Worm (Caenorhabditis elegans) whole organism, dauer: ENCODE data around the gene str-33.

ENCODE experiments used
- unc-62 ChIP-seq: sonication (generic microtip); optimal IDR thresholded peaks from 2 replicates; lab custom pipeline; 2017; ENCODE audit warnings: missing biosample characterization, missing genetic modification reagents, missing genetic modification characterization

Gene str-33

DNA sequence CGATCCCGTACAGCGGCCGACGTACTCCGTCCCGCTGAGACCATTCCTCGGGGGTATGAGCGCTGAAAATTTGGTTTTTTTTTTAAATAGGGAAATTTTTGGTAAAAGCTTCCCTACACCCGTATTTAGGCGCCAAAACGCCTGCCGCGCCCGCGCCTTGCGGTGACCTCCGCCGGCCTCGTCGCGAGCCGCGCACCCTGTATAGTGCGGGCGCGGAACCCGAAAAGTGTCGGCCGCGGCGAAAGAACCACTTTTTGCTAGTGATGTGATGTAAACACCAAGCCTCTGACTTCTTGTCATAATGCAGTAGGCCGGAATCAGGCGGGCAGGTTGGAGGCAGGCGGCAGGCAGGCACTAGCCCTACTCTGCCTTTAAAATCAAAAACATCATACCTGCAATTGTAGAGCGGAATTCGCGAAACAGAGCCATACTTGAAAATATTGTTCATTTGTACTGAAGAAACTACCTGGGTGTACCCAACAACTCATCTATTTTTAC, 9.6 kb upstream of the str-33 start, which contains the start of gene srt-29:
srt-29 (minus strand) TSS at position 448 of the 498 bp plus-strand sequence.
- TF ChIP-seq unc-62 (GFP tag; lab: Kevin White, UChicago) = no peak

DNA sequence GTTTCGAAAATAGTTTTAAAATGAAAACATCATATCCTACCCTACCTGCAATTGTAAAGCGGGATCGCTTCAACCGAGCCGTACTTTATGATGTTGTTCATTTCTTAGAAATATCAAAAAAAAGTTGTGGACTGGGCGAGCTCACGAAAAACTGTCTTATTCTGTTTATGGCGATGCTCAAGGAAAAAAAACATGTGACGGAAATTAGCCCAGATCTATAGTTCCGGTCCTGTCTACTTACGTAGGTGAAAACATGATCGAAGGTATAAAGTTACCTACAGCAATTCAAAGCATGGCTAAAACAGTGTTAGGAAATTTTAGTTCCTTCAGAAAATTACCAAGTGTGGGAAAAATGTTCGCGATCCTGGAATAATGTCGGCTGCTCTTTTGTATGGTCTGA, 7.6 kb upstream of the str-33 start, which contains the start of gene srt-27:
srt-27 (minus strand) TSS at position 101 of the 400 bp plus-strand sequence.
- TF ChIP-seq unc-62 (GFP tag; lab: Kevin White, UChicago) = no peak

DNA sequence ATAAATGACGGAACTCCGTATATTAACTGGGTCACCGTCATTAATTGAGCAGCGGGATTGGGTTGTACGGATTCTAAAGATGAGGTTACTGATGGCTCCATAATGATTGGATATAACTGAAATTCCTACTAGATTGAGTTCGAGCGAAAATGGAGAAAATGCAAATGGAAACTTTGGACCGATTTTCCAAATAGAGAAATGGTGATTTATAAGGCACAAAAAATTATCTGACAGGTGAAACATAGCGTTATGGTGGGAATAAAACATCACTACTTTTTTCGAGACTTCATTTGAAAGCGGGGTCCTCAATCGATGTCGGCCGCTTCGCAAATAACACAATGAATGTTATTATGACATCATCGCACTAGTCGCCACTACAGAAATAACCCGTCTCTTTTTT, 5.8 kb upstream of the str-33 start, which contains the start of gene srg-60:
srg-60 (minus strand) TSS at position 101 of the 400 bp plus-strand sequence.
- TF ChIP-seq unc-62 (GFP tag; lab: Kevin White, UChicago) = no peak

DNA sequence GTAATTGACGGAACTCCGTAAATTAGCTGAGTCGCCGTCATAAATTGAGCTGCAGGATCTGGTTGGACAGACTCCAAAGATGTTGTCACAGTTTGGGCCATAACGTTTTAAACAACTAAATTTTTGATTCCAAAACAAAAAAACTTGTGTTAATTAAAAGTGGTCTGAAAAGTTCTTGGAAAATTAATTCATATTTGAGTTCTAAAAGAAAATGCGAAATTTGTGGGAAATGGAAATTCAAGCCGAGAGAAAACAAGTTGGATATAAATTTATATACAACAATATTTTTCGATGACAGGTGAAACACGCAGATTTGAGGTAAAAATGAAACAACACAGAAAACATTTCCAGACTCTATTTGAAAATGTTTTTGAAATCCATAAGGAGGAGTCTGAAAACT, 3.1 kb upstream of the str-33 start, which contains the start of gene srg-59:
srg-59 (minus strand) TSS at position 101 of the 400 bp plus-strand sequence.
- TF ChIP-seq unc-62 (GFP tag; lab: Kevin White, UChicago) = no peak

DNA sequence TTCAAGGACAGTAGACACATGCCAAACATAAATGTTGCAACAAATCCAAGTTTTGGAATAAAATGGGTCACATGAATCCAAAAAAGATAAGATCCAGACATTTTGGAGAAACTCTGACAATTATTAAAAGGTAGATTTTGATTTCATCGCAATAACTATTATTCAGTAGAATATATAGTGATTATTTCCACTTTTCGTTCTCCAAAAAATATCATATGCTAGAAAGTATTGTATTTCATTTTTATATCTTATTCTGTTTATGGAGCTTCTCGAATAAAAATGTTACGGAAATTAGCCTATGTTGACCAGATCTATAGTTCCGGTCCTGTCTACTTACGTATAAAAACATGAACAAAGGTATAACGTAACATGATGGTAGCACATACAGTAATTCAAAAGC, 1.2 kb upstream of the str-33 start, which contains the start of gene str-13:
str-13 (minus strand) TSS at position 101 of the 400 bp plus-strand sequence.
- TF ChIP-seq unc-62 (GFP tag; lab: Kevin White, UChicago) = no peak

DNA sequence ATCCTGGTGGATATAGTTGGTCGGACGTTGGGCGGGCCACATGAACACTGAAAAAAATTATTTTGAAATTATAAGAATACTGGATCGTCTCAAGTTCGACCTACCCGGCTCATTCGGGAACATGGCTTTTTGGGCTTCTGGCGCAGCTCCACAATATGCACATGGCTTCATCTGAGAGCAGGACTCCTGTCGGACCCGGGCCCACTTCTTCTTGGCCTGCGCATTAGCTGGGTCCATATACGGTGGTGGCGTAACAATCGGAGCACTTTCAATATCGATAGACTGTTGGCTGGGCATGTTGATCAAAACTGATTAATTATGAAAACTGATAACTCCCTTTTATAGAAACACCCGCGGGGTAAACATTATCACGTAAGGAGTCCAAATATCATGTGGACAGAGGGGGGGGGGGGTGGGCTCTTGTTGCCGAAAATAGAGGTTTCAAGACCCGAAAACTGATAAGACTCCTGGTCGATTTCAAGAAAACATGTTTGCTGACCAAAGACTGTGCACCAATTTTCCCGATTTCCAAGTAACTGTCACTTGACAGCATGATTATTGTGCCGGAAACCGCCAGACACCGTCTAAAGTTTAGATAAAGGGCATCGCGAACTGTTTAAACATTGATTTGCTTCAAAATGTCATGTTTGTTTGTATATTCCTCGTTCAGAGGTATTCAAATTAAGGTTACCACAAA, 2.6 kb downstream of the str-33 start, which contains the start of gene dod-3:
dod-3 (minus strand) TSS at position 315 of the 697 bp plus-strand sequence.
- no peak for TF ChIP-seq unc-62 (GFP tag; lab: Kevin White, UChicago)

DNA sequence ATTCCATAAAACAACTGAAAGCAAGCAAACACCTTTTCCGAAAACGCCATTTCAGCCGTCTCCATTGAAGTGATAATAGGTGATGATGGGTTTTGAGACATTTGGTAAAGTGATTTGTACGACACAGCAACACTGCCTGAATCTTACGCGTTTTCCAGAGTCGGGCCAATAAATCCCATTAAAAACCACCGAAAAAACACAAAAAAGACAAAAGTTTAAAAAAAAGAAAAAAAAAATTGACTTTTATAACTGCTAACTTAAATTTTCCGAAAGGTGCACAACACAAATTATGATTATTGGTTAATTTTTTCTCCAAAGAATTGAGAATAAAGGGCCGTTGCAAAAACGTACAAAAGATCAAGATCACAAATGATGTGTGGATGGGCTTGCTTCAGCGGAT, 6.0 kb downstream of the str-33 start, which contains the start of gene srg-57:
srg-57 (minus strand) TSS at position 101 of the 400 bp plus-strand sequence.
- TF ChIP-seq unc-62 (GFP tag; lab: Kevin White, UChicago) = no peak

DNA sequence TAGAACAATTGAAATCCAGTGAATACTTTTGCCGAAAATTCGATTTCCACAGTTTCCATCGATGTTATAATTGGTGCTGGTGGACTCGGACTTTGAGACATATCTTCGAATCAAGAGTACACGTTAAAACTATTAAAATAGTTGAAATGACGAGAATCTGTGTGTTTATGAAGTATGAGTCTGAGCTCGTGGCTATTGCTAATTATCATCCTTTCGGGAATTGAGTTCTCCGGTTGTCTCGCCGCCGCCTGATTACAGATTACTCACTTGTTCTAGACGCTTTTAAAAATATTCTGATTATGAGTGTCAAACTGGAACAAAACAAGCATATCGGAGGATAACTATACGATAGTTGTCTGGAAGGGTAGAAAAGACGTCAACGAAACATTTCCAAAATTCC, 9.8 kb downstream of the str-33 start, which contains the start of gene srg-56:
srg-56 (minus strand) TSS at position 101 of the 400 bp plus-strand sequence.
- no peak for TF ChIP-seq unc-62 (GFP tag; lab: Kevin White, UChicago)

DNA sequence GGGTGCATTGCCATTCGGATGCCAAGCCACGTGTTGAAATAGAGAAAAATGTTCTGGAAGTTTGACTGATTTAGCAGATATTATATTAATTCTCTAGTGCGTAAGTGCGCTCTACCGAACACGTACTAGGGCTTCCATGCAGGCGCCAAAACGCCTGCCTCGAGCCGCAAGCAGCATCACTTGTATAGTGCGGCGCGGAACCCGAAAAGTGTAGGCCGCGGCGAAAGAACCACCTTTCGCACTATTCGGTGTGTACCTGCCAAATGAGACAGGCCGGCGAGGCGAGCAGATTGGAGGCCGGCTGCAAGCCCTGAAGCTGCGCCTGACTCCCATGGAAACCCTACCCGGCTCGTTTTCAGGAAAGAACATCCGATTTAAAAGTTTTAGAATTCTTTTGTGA, 11.3 kb downstream of the str-33 start:
- no peak for TF ChIP-seq unc-62 (GFP tag; lab: Kevin White, UChicago)

DNA sequence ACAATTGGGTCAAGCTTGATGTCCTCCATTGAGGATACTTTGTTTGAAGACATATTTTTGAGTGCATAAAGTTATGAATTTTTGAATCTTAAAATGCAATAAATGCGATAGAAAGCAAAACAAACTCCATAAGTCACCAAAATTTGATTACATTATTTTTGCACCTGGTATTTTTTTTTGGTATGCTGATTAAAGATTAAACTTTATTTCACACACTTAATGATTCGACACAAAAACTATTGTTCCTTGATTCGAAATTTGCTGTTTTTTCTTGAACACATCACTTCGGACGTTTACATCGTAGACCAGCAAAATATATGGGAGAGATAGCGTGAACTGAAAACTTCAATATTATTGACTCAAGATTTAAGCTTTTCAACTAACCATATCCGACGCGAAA, 11.9 kb downstream of the str-33 start, which contains the start of gene srg-61:
srg-61 (minus strand) TSS at position 101 of the 400 bp plus-strand sequence.
- TF ChIP-seq unc-62 (GFP tag; lab: Kevin White, UChicago) = no peak

DNA sequence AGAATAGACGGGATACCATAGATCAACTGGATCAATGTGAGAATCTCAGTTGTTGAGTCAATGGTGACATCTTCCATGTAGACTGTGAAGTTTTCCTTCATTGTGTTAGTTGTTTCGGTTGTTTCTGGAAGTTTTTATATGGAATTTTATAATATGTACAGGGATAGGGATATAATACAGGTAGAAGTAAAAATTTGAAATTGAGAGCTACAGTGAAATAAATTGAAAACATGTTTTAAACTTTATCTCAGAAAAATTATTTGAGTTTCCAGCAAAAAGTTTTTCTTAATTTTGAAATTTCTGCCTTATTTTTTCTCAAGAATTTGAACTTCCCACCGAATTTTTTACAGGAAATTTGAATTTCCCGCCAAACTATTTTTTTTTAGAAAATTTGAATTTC, 14.0 kb downstream of the str-33 start, which contains the start of gene srg-62:
srg-62 (minus strand) TSS at position 101 of the 400 bp plus-strand sequence.
- TF ChIP-seq unc-62 (GFP tag; lab: Kevin White, UChicago) = no peak

DNA sequence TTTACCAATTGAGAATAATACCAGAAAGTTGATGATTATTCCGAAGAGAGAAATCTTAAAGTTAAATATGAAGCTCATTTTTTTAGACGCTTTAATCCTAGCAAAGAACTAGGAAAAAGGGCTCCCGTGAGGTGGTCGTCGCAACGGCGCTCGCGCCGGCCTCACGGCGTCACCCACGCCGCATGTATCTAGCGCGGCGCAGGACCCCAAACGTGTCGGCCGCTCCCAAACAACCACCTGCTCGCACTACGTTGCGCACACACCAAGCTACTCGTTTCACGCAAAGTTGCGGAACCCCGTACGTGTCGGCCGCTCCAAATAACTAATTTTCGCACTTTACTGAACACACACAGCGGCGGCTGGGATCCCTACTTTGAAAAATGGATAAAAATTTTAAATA, 18.1 kb downstream of the str-33 start:
- TF ChIP-seq unc-62 (GFP tag; lab: Kevin White, UChicago) = no peak

DNA sequence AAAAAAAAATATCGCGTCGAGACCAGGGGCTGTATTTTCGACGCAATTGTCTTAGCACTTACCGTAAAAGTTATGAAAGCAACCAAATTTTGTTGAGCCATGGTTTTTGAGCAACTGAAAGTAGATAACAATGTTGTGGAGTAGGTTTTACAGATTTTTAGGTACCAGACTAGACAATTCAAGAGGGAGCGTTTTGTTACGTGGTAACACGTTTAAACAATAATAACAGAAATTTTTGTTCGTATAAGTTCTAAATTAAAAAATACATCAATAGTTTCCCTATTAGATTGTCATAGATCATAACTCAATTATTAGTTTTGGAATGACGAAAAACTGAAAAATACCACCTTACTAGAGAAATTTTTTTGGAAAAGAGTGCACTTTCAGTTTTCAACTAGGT, 21.7 kb downstream of the str-33 start, which contains the start of gene srx-24:
srx-24 (minus strand) TSS at position 101 of the 400 bp plus-strand sequence.
- TF ChIP-seq unc-62 (GFP tag; lab: Kevin White, UChicago) = no peak

DNA sequence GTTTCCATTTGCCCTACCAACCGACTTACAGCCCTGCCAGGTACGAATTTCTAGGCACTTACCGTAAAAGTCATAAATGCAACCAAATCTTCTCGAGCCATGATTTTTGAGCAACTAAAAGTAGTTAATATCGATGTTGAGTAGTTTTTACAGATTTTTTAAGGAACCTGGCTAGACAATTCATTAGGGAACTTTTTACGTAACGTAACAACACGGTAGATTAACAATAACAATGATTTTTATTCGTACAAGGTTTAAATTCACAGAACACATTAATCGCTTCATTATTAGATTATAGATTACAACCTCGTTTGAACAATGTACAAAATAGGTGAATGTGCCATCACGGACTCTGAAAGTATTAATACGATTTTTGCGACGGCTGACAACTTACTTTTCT, 24.7 kb downstream of the str-33 start, which contains the start of gene srx-26:
srx-26 (minus strand) TSS at position 101 of the 400 bp plus-strand sequence.
- TF ChIP-seq unc-62 (GFP tag; lab: Kevin White, UChicago) = no peak

DNA sequence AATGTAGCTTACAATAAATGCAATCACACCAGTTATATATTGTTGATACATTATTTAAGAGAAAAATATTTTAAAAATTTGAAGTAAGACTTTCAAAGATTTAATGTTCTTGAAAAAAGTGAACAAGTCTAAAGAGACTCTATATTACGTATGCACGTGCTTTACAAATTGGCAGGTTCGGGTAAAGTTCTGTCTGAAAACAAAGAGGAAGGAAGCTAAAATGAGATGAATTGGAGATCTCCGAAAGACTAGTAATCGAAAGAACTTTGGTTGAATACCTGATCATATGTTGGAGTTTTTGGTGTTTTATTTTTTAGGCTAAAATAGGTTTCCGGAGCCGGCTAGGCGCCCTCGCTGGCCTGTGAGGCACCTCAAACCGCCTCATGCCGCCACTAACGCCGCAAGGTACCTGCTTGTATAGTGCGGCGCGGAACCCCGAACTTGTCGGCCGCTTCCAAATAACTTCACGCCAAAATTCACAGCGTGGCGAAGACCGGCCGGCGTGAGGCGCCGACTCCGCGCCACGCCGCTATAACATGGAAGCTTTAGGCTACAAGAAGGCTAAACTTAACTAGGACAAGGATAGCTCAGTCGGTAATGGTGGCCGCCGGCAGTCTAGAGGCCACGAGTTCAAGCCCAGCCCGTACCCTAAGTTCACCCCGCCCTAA, 29.0 kb downstream of the str-33 start, which contains the start of gene srx-28:
srx-28 (minus strand) TSS at position 51 of the 668 bp plus-strand sequence.
- no peak for TF ChIP-seq unc-62 (GFP tag; lab: Kevin White, UChicago)
